Fruit fly (Drosophila melanogaster) whole organism, pupa: ENCODE measurements around the gene CG13309.

Experiments used
- CG8159 ChIP-seq: fragments of 200-800 bp; sonication (Bioruptor generic); optimal IDR thresholded peaks from 3 replicates; lab custom pipeline; 2018; ENCODE audit warnings: missing biosample characterization, mild to moderate bottlenecking, missing genetic modification characterization, moderate library complexity
- D1 ChIP-seq: fragments of 200-800 bp; sonication (Bioruptor generic); optimal IDR thresholded peaks from 2 replicates; lab custom pipeline; 2018; ENCODE audit warnings: missing biosample characterization, mild to moderate bottlenecking, missing genetic modification characterization, moderate library complexity
- Pif1A ChIP-seq: fragments of 200-800 bp; sonication (Bioruptor generic); optimal IDR thresholded peaks from 3 replicates; lab custom pipeline; 2016; ENCODE audit warnings: missing biosample characterization, missing genetic modification characterization
- gl ChIP-seq: fragments of 200-800 bp; sonication (Bioruptor generic); optimal IDR thresholded peaks from 2 replicates; lab custom pipeline; 2018; ENCODE audit warnings: missing biosample characterization, mild to moderate bottlenecking, missing genetic modification characterization

DNA sequence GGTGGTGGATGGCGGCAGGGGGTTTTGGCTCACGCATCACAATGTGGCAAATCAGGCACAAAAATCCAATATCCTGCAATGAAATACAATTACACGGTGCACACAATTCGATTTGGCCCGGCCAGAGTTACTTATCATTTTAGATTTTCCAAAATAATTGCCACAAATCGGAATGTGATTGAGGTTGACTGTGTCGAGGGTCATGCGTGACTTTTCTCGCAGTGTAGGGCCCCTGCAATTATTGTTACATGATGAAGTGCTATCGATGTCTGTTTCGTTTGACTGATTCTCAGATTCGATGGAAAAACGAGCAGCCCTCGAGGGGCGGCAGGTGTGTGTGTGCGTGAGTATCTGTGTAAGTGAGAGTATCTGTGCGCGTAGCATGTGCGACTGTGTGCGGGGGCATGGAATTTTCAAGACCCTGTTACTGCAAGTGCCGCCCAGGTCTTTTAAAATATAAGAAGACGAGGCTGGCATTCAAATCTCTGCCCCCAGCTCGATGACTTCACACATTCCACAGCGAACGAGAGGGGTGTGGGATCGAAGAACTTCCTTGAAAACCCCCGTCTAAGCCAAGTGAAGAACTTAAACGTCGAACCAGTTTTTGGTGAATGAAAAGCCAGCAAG, 14.3 kb downstream of the CG13309 start:
- TF ChIP-seq CG8159 (tag; lab: Kevin White, UChicago) (no peak), gl (tag; lab: Kevin White, UChicago) (no peak), Pif1A (no peak), D1 (no peak)
